Worm (Caenorhabditis elegans) whole organism, L4/young adult: ENCODE measurements around the gene ZK1055.7.

Source experiments
- W03F9.2 ChIP-seq: fragments of 150-350 bp; optimal IDR thresholded peaks from 2 replicates; lab custom pipeline; 2014; ENCODE audit warnings: missing biosample characterization, missing genetic modification characterization
- dao-5 ChIP-seq: sonication (generic microtip); optimal IDR thresholded peaks from 2 replicates; lab custom pipeline; 2016; ENCODE audit warnings: missing genotype, missing genetic modification characterization, moderate library complexity, missing compliant biosample characterization
- him-1 ChIP-seq: sonication (generic microtip); optimal IDR thresholded peaks from 2 replicates; lab custom pipeline; 2016; ENCODE audit warnings: missing genotype, missing genetic modification reagents, missing genetic modification characterization, missing compliant biosample characterization

- TF ChIP-seq him-1 (tag; lab: Kevin White, UChicago) (no peak), W03F9.2 (tag; lab: Kevin White, UChicago) (no peak), dao-5 (tag; lab: Kevin White, UChicago) (no peak)
Observed at ce11 chrV:6561592-6561991, 43.6 kb downstream of the ZK1055.7 start, which contains the start of gene spp-19.
